Worm (Caenorhabditis elegans) whole organism, young adult: Measurements from ENCODE around the gene C28C12.12.

Experiments used
- F22D6.2 ChIP-seq: sonication (generic microtip); optimal IDR thresholded peaks from 2 replicates; lab custom pipeline; 2016; ENCODE audit warnings: mild to moderate bottlenecking, missing genetic modification characterization, missing compliant biosample characterization
- K11D2.4 ChIP-seq: fragments of 200-800 bp; sonication (Bioruptor generic); IDR thresholded peaks from 2 replicates; pipeline ENCODE4 v1.3.6; 2022; ENCODE audit warnings: missing genetic modification reagents, missing genetic modification characterization, missing compliant biosample characterization
- ama-1 ChIP-seq, 3 experiments: fragments of 150-350 bp in 1 of 3; sonication (generic microtip) in 2 of 3; optimal IDR thresholded peaks; 2 replicates each; lab custom pipeline; 2014 to 2018; ENCODE audit warnings: missing biosample characterization in 2 of 3, missing genetic modification characterization in 2 of 3, missing genetic modification reagents in 2 of 3
- dpff-1 ChIP-seq: sonication (generic microtip); optimal IDR thresholded peaks from 2 replicates; lab custom pipeline; 2017; ENCODE audit warnings: mild to moderate bottlenecking, missing genetic modification characterization, missing compliant biosample characterization
- dpl-1 ChIP-seq: fragments of 150-350 bp; optimal IDR thresholded peaks from 2 replicates; lab custom pipeline; 2014; ENCODE audit warnings: missing biosample characterization, missing genetic modification reagents, missing genetic modification characterization
- egl-44 ChIP-seq: fragments of 200-800 bp; sonication (Bioruptor generic); IDR thresholded peaks from 2 replicates; pipeline ENCODE4 v1.3.6; 2022; ENCODE audit warnings: missing genetic modification reagents, missing genetic modification characterization, missing compliant biosample characterization
- egrh-3 ChIP-seq: fragments of 200-800 bp; sonication (Bioruptor generic); IDR thresholded peaks from 2 replicates; pipeline ENCODE4 v1.3.6; 2022; ENCODE audit warnings: missing genetic modification reagents, missing genetic modification characterization, missing compliant biosample characterization
- unc-130 ChIP-seq: sonication (generic microtip); optimal IDR thresholded peaks from 2 replicates; lab custom pipeline; 2016; ENCODE audit warnings: missing genetic modification reagents, missing genetic modification characterization, missing compliant biosample characterization
- unc-62 ChIP-seq: fragments of 150-350 bp; optimal IDR thresholded peaks from 2 replicates; lab custom pipeline; 2014; ENCODE audit warnings: missing biosample characterization, missing genetic modification reagents, missing genetic modification characterization

DNA sequence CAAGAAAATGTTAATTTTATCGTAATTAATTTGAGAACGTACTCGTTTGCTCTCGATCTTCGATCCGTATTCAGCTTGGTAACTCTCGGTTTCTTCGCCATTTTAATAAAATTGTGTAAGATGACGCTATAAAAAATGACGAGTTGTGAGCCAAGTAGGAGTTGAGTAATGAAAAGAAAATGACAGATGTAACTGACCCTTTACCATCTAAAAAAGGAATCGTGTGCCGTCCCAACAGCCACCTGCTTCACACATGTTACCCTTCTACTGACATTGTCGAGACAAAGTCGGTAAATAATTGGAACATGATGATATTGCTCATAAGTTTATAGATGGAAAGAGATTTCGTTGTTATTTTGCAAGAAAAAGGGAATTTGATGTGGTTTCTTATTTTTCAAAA lies 16.8 kb downstream of the C28C12.12 start, which contains the start of gene hlh-12:
- TF ChIP-seq ama-1 (optimal IDR thresholded peaks at IDR 0.05; lab: Kevin White, UChicago) (no peak), ama-1 (GFP tag; optimal IDR thresholded peaks at IDR 0.05; lab: Kevin White, UChicago) (no peak), egrh-3 (GFP tag; lab: Robert Waterston, UW) (no peak), F22D6.2 (tag; lab: Kevin White, UChicago) (no peak), egl-44 (no peak), K11D2.4 (GFP tag; lab: Robert Waterston, UW) (no peak), dpl-1 (no peak), dpff-1 (tag; lab: Kevin White, UChicago) (no peak), unc-130 (GFP tag; lab: Kevin White, UChicago) (no peak), unc-62 (GFP tag; lab: Kevin White, UChicago) (no peak)
